Worm (Caenorhabditis elegans): ENCODE data around the gene R13D7.2.

Gene R13D7.2

DNA sequence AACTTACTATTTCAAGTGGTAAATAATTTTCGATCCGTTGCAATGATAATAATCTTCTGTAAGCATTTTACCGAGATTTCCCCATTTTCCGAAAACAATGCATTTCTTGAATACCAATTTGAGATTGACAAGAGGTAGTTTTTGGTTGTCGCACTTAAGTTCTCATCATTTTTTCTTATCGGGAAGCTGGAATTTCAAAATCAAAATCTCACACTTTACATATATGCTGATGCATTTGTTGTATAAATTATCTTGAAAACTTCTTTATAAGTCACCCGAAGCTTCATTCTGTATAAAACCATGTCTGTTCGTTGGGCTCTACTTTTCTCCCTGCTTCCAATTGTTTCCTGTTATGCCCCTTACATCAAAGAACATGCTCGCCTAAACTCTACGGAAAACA lies 41.7 kb downstream of the R13D7.2 start, which contains the start of gene try-11:
Gene try-11, plus strand, starts transcription at position 301 of the 400 bp plus-strand sequence.
- no peak for TF ChIP-seq lsy-12 (tag; optimal IDR thresholded peaks at IDR 0.05)
- no peak for TF ChIP-seq nhr-237 (tag; optimal IDR thresholded peaks at IDR 0.05)
- TF ChIP-seq elt-1 (tag; optimal IDR thresholded peaks at IDR 0.05), result no peak
- TF ChIP-seq ZK546.5 (tag; optimal IDR thresholded peaks at IDR 0.05), result no peak
- TF ChIP-seq lin-39 (tag; optimal IDR thresholded peaks at IDR 0.05), result no peak
- TF ChIP-seq elt-2 (tag; optimal IDR thresholded peaks at IDR 0.05), result no peak
- no peak for TF ChIP-seq elt-3 (tag; optimal IDR thresholded peaks at IDR 0.05)
- no peak for TF ChIP-seq nhr-25 (tag; optimal IDR thresholded peaks at IDR 0.05)
- TF ChIP-seq unc-39 (tag; optimal IDR thresholded peaks at IDR 0.05), result no peak

DNA sequence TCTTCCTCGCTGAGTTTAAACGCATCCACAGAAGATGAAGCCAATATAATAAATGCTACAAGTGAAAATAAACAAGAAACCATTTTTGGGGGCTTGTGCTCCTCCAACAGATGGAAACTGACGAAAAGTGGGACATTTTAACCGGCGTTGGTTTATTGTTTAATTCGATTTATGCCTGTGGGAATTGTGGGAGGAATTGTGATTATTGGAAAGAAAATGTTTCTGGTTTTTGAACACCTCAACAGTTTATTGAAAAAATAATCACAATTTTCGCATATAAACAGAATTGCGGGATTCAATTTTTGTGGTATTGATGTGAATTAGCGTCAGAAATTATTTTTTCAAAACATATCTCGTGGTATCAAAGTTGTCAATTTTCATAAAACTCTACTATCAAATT lies 44.5 kb downstream of the R13D7.2 start, which contains the start of gene try-8:
Gene try-8, minus strand, starts transcription at position 101 of the 400 bp plus-strand sequence.
- TF ChIP-seq lin-15B (tag; optimal IDR thresholded peaks at IDR 0.05) (no peak), unc-62 (GFP tag; optimal IDR thresholded peaks at IDR 0.05) (no peak), nhr-23 (tag; optimal IDR thresholded peaks at IDR 0.05) (no peak), ztf-11 (tag; optimal IDR thresholded peaks at IDR 0.05) (no peak), sea-2 (GFP tag; optimal IDR thresholded peaks at IDR 0.05) (no peak), mdl-1 (tag; optimal IDR thresholded peaks at IDR 0.05) (no peak), ceh-16 (tag; optimal IDR thresholded peaks at IDR 0.05) (no peak), hmg-11 (tag; optimal IDR thresholded peaks at IDR 0.05) (no peak), ama-1 (optimal IDR thresholded peaks at IDR 0.05) (no peak), egl-5 (tag; optimal IDR thresholded peaks at IDR 0.05) (no peak)

DNA sequence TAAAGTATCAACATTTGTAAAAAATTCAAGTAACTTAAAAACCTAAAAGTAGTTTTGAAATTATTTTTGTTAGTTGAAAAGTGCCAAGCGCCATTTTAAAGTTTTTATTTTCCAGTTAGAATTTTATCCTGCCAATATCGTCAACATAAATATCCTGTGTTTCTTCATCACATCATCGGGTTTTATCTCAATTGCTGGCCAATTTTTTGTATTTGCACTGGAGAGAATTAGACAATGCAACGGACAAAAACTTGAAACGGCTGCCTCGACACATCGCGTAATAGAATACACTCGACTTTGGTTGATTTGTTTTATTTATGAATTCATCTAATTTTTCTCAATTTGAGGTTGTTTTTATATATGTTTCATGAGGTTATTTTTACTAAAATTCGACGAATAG lies 45.3 kb downstream of the R13D7.2 start, which contains the start of gene F25E5.2:
Gene F25E5.2, plus strand, starts transcription at position 301 of the 400 bp plus-strand sequence.
- TF ChIP-seq zag-1 (tag; optimal IDR thresholded peaks at IDR 0.05), result no peak
- no peak for TF ChIP-seq elt-2 (tag; optimal IDR thresholded peaks at IDR 0.05)
- TF ChIP-seq fos-1 (tag; optimal IDR thresholded peaks at IDR 0.05), result no peak
- no peak for TF ChIP-seq aly-2 (tag; optimal IDR thresholded peaks at IDR 0.05)
- TF ChIP-seq lin-39 (tag; optimal IDR thresholded peaks at IDR 0.05), result no peak
- TF ChIP-seq fkh-10 (GFP tag; optimal IDR thresholded peaks at IDR 0.05), result no peak
- TF ChIP-seq eor-1 (tag; optimal IDR thresholded peaks at IDR 0.05), result no peak
- TF ChIP-seq fkh-2 (tag; optimal IDR thresholded peaks at IDR 0.05), result no peak
